Fruit fly (Drosophila melanogaster) Kc167 (cell line): ENCODE measurements around the gene Rab18.

ENCODE experiments used
- Myc ChIP-seq: fragments of >200 bp; optimal IDR thresholded peaks from 2 replicates; lab custom pipeline; 2017; ENCODE audit warnings: missing external identifiers
- Sin3A ChIP-seq: fragments of >200 bp; optimal IDR thresholded peaks from 2 replicates; lab custom pipeline; 2018; ENCODE audit warnings: missing external identifiers
- h ChIP-seq: fragments of >200 bp; optimal IDR thresholded peaks from 3 replicates; lab custom pipeline; 2018; ENCODE audit warnings: missing external identifiers
- insv ChIP-seq: fragments of >200 bp; optimal IDR thresholded peaks from 3 replicates; lab custom pipeline; 2018; ENCODE audit warnings: missing external identifiers
- psq ChIP-seq: fragments of >200 bp; optimal IDR thresholded peaks from 2 replicates; lab custom pipeline; 2017; ENCODE audit warnings: missing external identifiers
- ttk ChIP-seq: sonication (Bioruptor generic); optimal IDR thresholded peaks from 2 replicates; lab custom pipeline; 2017; ENCODE audit warnings: missing external identifiers

dm6 chrX:5682940-5683339 is 11.3 kb upstream of the Rab18 start, which contains the start of gene CG42449:
- no peak for TF ChIP-seq Myc
- TF ChIP-seq insv (lab: Kevin White, UChicago), result no peak
- no peak for TF ChIP-seq psq (lab: Kevin White, UChicago)
- no peak for TF ChIP-seq h (lab: Kevin White, UChicago)
- TF ChIP-seq ttk (lab: Kevin White, UChicago), result no peak
- no peak for TF ChIP-seq Sin3A (lab: Kevin White, UChicago)
